Worm (Caenorhabditis elegans): Measurements from ENCODE around the gene R03H10.4.

DNA sequence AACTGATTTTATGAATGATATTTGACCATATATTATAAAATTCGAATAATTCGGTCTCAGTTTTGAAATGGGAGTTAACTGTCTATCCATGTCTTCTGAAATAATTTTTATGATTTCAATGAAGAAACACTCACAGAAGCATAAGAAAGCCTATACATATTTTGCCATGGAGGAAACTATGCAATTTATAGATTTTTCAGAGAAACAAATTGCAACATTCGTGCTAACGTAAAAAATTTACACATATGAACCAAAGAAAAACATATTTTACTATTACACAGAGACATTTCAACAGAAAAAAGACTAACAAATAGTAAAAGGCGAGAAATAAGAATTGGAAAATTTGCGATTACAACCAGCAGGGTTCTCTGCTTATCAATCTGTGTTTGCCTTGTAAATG is 10.5 kb upstream of the R03H10.4 start, which contains the start of gene R03H10.7:
- TF ChIP-seq ceh-36 (tag; optimal IDR thresholded peaks at IDR 0.05) (no peak), ama-1 (optimal IDR thresholded peaks at IDR 0.05) (no peak), B0310.2 (tag; optimal IDR thresholded peaks at IDR 0.05) (no peak), flt-1 (GFP tag; IDR thresholded peaks at IDR 0.05) (no peak), ets-7 (tag; optimal IDR thresholded peaks at IDR 0.05) (no peak)
